Worm (Caenorhabditis elegans) whole organism, midembryonic: ENCODE results near the gene F17C11.22.

Source experiments
- T22C8.4 ChIP-seq: fragments of 200-800 bp; sonication (Bioruptor generic); IDR thresholded peaks from 2 replicates; pipeline ENCODE4 v1.3.6; 2022; ENCODE audit warnings: missing genetic modification characterization, missing compliant biosample characterization
- flt-1 ChIP-seq: fragments of 200-800 bp; sonication (Bioruptor generic); IDR thresholded peaks from 2 replicates; pipeline ENCODE4 v1.3.6; 2022; ENCODE audit warnings: missing genetic modification characterization, missing compliant biosample characterization

DNA sequence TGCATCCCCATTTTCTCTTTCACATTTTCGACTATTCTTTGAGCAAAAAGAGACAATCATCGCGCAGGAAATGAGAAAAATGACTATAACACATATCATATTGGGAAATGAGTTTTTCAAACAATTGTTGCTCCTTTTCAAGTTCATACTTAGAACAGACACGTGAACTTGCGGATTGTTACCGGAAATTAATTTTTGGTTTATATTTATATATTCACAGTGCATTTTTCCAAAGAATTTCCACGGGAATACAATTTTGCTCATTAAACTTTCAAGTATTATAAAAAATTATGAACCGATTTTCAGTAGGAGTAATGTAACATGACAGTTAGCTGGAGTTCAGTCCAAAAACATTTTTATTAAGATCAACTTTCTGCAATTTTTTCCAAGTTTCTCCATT lies 46.7 kb downstream of the F17C11.22 start, which contains the start of gene F58B4.7:
- TF ChIP-seq flt-1 = no peak
- no peak for TF ChIP-seq T22C8.4 (GFP tag; lab: Robert Waterston, UW)
